Worm (Caenorhabditis elegans) whole organism, midembryonic: ENCODE data around the gene clec-216.

Experiments used
- T22C8.4 ChIP-seq: fragments of 200-800 bp; sonication (Bioruptor generic); IDR thresholded peaks from 2 replicates; pipeline ENCODE4 v1.3.6; 2022; ENCODE audit warnings: missing genetic modification characterization, missing compliant biosample characterization
- cog-1 ChIP-seq: sonication (generic microtip); optimal IDR thresholded peaks from 2 replicates; lab custom pipeline; 2016; ENCODE audit warnings: missing genetic modification characterization, missing compliant biosample characterization
- flt-1 ChIP-seq: fragments of 200-800 bp; sonication (Bioruptor generic); IDR thresholded peaks from 2 replicates; pipeline ENCODE4 v1.3.6; 2022; ENCODE audit warnings: missing genetic modification characterization, missing compliant biosample characterization
- klf-2 ChIP-seq: fragments of 200-800 bp; sonication (Bioruptor generic); conservative IDR thresholded peaks from 2 replicates; pipeline ENCODE4 v1.3.6; 2022; ENCODE audit warnings: missing genetic modification reagents, missing genetic modification characterization, missing compliant biosample characterization
- med-1 ChIP-seq: sonication (generic microtip); optimal IDR thresholded peaks from 2 replicates; lab custom pipeline; 2017; ENCODE audit warnings: missing genetic modification characterization, mild to moderate bottlenecking, missing compliant biosample characterization, antibody characterized with exemption, missing genetic modification reagents; ENCODE audit not compliant: insufficient read depth
- ref-1 ChIP-seq: fragments of 200-800 bp; sonication (Bioruptor generic); conservative IDR thresholded peaks from 2 replicates; pipeline ENCODE4 v1.3.6; 2022; ENCODE audit warnings: missing genetic modification reagents, missing genetic modification characterization, missing compliant biosample characterization
- tab-1 ChIP-seq: fragments of 200-800 bp; sonication (Bioruptor generic); IDR thresholded peaks from 2 replicates; pipeline ENCODE4 v1.3.6; 2022; ENCODE audit warnings: missing genetic modification characterization, missing compliant biosample characterization
- ztf-23 ChIP-seq: fragments of 200-800 bp; sonication (Bioruptor generic); IDR thresholded peaks from 2 replicates; pipeline ENCODE4 v1.3.6; 2022; ENCODE audit warnings: missing genetic modification reagents, missing genetic modification characterization, missing compliant biosample characterization
- ztf-29 ChIP-seq: fragments of 200-800 bp; sonication (Bioruptor generic); IDR thresholded peaks from 2 replicates; pipeline ENCODE4 v1.3.6; 2022; ENCODE audit warnings: missing genetic modification reagents, missing genetic modification characterization, missing compliant biosample characterization

The clec-216 gene

DNA sequence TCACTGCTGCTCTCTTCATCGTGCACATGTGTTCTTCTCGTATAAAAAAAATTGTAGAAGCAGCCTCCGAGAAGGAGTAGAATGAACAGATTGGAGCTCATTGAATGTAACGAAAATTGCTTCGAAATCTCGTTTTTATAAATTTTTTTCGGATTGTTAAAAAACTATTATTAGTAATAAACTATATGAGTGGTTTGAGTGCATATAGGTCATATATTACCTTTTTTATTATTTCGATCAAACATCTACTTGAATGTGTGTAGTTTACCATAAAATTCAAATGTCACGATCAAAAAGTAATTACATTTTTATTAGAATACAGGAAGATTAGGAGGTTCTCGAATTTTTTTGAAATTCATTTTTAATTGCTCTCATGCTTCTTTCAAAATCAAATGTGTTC is at the start of gene clec-216:
Gene clec-216, minus strand, starts transcription at position 101 of the 400 bp plus-strand sequence.
- TF ChIP-seq klf-2 (GFP tag; lab: Robert Waterston, UW) (no peak), T22C8.4 (GFP tag; lab: Robert Waterston, UW) (no peak), ztf-29 (GFP tag; lab: Robert Waterston, UW) (no peak), flt-1 (GFP tag; lab: Robert Waterston, UW) (no peak), ref-1 (GFP tag; lab: Robert Waterston, UW) (no peak), med-1 (GFP tag; lab: Kevin White, UChicago) (no peak), cog-1 (no peak), ztf-23 (GFP tag; lab: Robert Waterston, UW) (no peak), tab-1 (no peak)

- TF ChIP-seq ref-1 (GFP tag; lab: Robert Waterston, UW) (no peak), tab-1 (no peak), ztf-23 (GFP tag; lab: Robert Waterston, UW) (peak; percentile 5; the same call in 1 of the 2 replicates), med-1 (GFP tag; lab: Kevin White, UChicago) (no peak), cog-1 (peak; percentile 72)
These were observed 48.3 kb upstream of the clec-216 start, which contains the start of gene Y97E10AR.1 for ce11 chrV:8000929-8001513. Gene Y97E10AR.1 (plus strand): TSS chrV:8001463.

ce11 chrV:7995878-7996277 is 43.1 kb upstream of the clec-216 start, which contains the start of gene Y97E10AR.2:
Gene Y97E10AR.2 (plus strand): TSS chrV:7996178.
- no peak for TF ChIP-seq klf-2 (GFP tag; lab: Robert Waterston, UW)
- TF ChIP-seq flt-1 (GFP tag; lab: Robert Waterston, UW): no peak
- TF ChIP-seq T22C8.4 (GFP tag; lab: Robert Waterston, UW): no peak
- no peak for TF ChIP-seq ref-1 (GFP tag; lab: Robert Waterston, UW)
- TF ChIP-seq med-1 (GFP tag; lab: Kevin White, UChicago): no peak
- TF ChIP-seq cog-1: no peak
- TF ChIP-seq tab-1: no peak
- TF ChIP-seq ztf-29 (GFP tag; lab: Robert Waterston, UW): no peak
- no peak for TF ChIP-seq ztf-23 (GFP tag; lab: Robert Waterston, UW)

ce11 chrV:7995165-7995564 is 42.4 kb upstream of the clec-216 start:
- TF ChIP-seq T22C8.4 (GFP tag; lab: Robert Waterston, UW) (no peak), ztf-23 (GFP tag; lab: Robert Waterston, UW) (no peak), flt-1 (GFP tag; lab: Robert Waterston, UW) (no peak), ztf-29 (GFP tag; lab: Robert Waterston, UW) (no peak), med-1 (GFP tag; lab: Kevin White, UChicago) (no peak), cog-1 (no peak), klf-2 (GFP tag; lab: Robert Waterston, UW) (no peak), ref-1 (GFP tag; lab: Robert Waterston, UW) (no peak), tab-1 (no peak)

DNA sequence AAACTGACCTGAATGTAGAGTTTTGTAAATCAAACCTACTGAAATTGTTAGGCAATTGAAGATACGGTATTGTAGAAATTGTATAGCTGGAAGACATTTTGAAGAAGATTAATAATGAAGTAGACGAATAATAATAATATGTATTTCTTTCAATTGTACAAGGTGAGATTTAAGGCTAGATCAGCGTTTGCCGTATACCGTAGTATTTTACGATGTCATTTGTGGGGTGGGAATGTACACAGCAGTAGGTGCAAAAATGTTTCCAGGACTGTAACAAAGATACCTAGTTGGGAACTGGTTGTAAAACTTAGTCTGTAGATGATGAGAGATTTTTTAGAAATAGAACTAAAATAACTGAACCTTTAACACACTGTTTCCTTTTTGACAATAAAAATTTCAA is 41.8 kb upstream of the clec-216 start, which contains the start of gene ceh-76:
Gene ceh-76, minus strand, starts transcription at position 101 of the 400 bp plus-strand sequence.
- no peak for TF ChIP-seq med-1 (GFP tag; lab: Kevin White, UChicago)
- no peak for TF ChIP-seq ztf-29 (GFP tag; lab: Robert Waterston, UW)
- TF ChIP-seq cog-1: no peak
- TF ChIP-seq klf-2 (GFP tag; lab: Robert Waterston, UW): no peak
- no peak for TF ChIP-seq T22C8.4 (GFP tag; lab: Robert Waterston, UW)
- TF ChIP-seq ref-1 (GFP tag; lab: Robert Waterston, UW): no peak
- no peak for TF ChIP-seq ztf-23 (GFP tag; lab: Robert Waterston, UW)
- TF ChIP-seq tab-1: no peak
- no peak for TF ChIP-seq flt-1 (GFP tag; lab: Robert Waterston, UW)

DNA sequence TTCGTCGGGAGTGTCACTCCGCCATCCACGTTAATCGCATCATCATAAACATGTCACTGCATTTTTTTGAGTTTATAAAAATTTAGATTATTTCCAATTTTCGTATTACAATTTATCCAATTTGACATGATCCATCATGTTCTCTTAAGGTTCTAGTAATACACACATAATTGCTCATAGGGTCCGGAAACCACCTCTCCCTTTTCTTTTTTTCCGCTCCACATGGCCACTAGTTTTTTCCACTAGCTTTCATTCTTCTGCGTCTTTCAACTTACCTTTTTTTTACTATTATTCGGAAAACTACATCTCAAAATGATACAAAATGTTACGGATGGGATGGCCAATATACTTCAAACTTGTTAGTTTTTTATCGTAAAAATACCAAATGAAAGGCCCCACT is 33.1 kb upstream of the clec-216 start, which contains the start of gene Y97E10AL.1:
Gene Y97E10AL.1, plus strand, starts transcription at position 301 of the 400 bp plus-strand sequence.
- no peak for TF ChIP-seq flt-1 (GFP tag; lab: Robert Waterston, UW)
- no peak for TF ChIP-seq ref-1 (GFP tag; lab: Robert Waterston, UW)
- no peak for TF ChIP-seq ztf-29 (GFP tag; lab: Robert Waterston, UW)
- no peak for TF ChIP-seq klf-2 (GFP tag; lab: Robert Waterston, UW)
- TF ChIP-seq med-1 (GFP tag; lab: Kevin White, UChicago): no peak
- TF ChIP-seq tab-1: no peak
- TF ChIP-seq cog-1: no peak
- no peak for TF ChIP-seq ztf-23 (GFP tag; lab: Robert Waterston, UW)
- no peak for TF ChIP-seq T22C8.4 (GFP tag; lab: Robert Waterston, UW)

DNA sequence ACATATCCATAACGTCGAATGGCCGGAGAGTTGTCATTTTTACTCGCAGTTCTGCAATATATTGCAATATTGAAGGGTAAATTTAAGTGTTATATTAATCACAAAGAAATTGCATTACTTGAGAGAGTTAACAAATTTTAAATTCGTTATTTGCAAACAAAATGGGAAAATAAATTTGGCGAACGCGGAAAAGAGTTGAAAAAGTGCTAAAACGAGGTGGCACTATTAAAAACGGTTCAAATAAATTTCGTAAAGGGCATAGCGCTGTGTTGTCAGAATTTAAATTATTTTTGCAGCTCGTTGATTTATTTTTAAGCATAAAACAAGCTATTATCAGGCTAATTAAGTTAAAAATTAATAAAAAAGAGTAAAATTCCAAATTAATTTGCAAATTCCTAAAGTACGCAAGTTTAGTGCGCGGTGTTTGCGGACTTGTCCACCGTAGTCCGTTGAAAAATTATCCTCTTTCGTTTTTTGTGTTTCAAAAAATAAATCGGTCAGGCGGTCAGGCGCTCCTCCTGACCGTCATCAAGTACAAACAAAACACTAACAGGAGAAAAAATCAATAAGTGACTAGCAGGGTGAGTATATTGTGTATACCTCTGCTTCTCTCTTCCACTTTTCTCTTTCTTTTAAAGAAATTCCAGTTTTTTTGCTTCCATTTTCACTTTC is 30.8 kb upstream of the clec-216 start, which contains the start of the genes natb-1 and abhd-12:
Gene natb-1, minus strand, starts transcription at position 51 of the 672 bp plus-strand sequence.
Gene abhd-12, plus strand, starts transcription at position 499 of the 672 bp plus-strand sequence.
- 0 out of 2 replicates have a peak, but pooled peaks have one; percentile 52 for TF ChIP-seq flt-1 (GFP tag; lab: Robert Waterston, UW)
- TF ChIP-seq T22C8.4 (GFP tag; lab: Robert Waterston, UW): no peak

ce11 chrV:7980993-7981595 is 28.3 kb upstream of the clec-216 start, which contains the start of gene F26D11.1:
Gene F26D11.1 (plus strand): TSS chrV:7981545.
- TF ChIP-seq med-1 (GFP tag; lab: Kevin White, UChicago) (no peak), flt-1 (GFP tag; lab: Robert Waterston, UW) (no peak), cog-1 (no peak), ztf-23 (GFP tag; lab: Robert Waterston, UW) (no peak), tab-1 (no peak), ref-1 (GFP tag; lab: Robert Waterston, UW) (no peak), ztf-29 (GFP tag; lab: Robert Waterston, UW) (no peak), klf-2 (GFP tag; lab: Robert Waterston, UW) (no peak), T22C8.4 (GFP tag; lab: Robert Waterston, UW) (no peak)
